Worm (Caenorhabditis elegans) whole organism, late embryonic: ENCODE measurements around the gene Y37H2A.11.

Experiments used
- ceh-31 ChIP-seq: sonication (generic microtip); optimal IDR thresholded peaks from 2 replicates; lab custom pipeline; 2016; ENCODE audit warnings: missing genetic modification characterization, missing compliant biosample characterization
- ceh-9 ChIP-seq: sonication (generic microtip); optimal IDR thresholded peaks from 2 replicates; lab custom pipeline; 2016; ENCODE audit warnings: mild to moderate bottlenecking, missing genetic modification characterization, inconsistent platforms, missing compliant biosample characterization
- fkh-10 ChIP-seq: fragments of 150-350 bp; optimal IDR thresholded peaks from 2 replicates; lab custom pipeline; 2014; ENCODE audit warnings: missing biosample characterization, missing genetic modification reagents, missing genetic modification characterization
- mec-3 ChIP-seq: sonication (generic microtip); optimal IDR thresholded peaks from 2 replicates; lab custom pipeline; 2016; ENCODE audit warnings: borderline replicate concordance, missing genetic modification characterization, missing compliant biosample characterization
- pha-4 ChIP-seq: fragments of 150-350 bp; optimal IDR thresholded peaks from 2 replicates; lab custom pipeline; 2018; ENCODE audit warnings: missing biosample characterization, missing genetic modification reagents, missing genetic modification characterization
- pqm-1 ChIP-seq: sonication (generic microtip); optimal IDR thresholded peaks from 2 replicates; lab custom pipeline; 2016; ENCODE audit warnings: missing genetic modification characterization, missing compliant biosample characterization
- ref-2 ChIP-seq: sonication (generic microtip); optimal IDR thresholded peaks from 2 replicates; lab custom pipeline; 2016; ENCODE audit warnings: missing genetic modification characterization, missing compliant biosample characterization
- rnt-1 ChIP-seq: sonication (generic microtip); optimal IDR thresholded peaks from 2 replicates; lab custom pipeline; 2016; ENCODE audit warnings: missing genetic modification characterization, missing compliant biosample characterization
- sox-4 ChIP-seq: sonication (generic microtip); optimal IDR thresholded peaks from 2 replicates; lab custom pipeline; 2017; ENCODE audit warnings: mild to moderate bottlenecking, missing genetic modification characterization, inconsistent platforms, missing compliant biosample characterization
- zip-5 ChIP-seq: sonication (generic microtip); optimal IDR thresholded peaks from 2 replicates; lab custom pipeline; 2016; ENCODE audit warnings: missing genetic modification characterization, missing compliant biosample characterization

DNA sequence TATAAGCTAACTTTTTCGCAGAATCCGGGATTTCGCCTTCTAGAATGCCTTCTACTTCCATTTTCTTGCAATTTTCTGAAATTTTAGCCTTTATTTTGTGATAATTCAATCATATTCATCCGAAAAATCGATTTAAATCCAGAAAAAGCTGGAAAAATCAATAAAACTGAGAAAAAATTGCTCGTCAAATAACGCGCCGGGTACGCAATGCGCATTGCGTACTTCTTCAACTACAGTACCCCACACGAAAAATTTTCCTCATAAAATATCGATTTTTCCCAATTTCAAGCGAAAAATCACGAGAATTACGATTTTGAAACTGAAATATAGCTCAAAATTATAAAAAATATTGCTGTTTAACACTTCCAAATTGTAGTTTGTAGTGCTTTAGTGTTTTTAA, 10.2 kb upstream of the Y37H2A.11 start, which contains the start of gene Y37H2A.12:
- TF ChIP-seq mec-3 (tag; lab: Kevin White, UChicago) (no peak), rnt-1 (tag; lab: Kevin White, UChicago) (no peak), sox-4 (tag; lab: Kevin White, UChicago) (no peak), pqm-1 (tag; lab: Kevin White, UChicago) (no peak), fkh-10 (no peak), zip-5 (tag; lab: Kevin White, UChicago) (no peak), ceh-9 (tag; lab: Kevin White, UChicago) (no peak), ref-2 (no peak), ceh-31 (tag; lab: Kevin White, UChicago) (no peak), pha-4 (no peak)
